Worm (Caenorhabditis elegans): ENCODE measurements around the gene srsx-26.

DNA sequence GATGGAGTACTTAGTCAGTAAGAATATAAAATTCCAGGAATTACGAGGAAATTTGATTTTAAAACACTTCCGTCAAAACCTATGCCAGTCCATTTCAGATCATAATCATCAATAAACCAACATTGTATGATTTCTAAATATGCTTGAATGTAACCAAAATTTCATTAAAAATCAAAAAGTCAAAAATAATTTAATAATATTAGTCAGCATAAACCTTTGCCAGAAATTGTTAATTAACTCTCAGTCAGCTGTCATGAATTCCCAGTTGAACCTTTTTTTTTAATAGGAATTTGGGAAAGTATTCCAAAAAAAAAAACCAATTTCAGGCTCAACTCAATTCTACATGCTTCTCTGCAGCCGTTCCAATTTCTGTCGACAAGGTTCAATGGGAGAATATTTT lies at the start of gene srsx-26:
- TF ChIP-seq swsn-7 (tag; optimal IDR thresholded peaks at IDR 0.05): no peak
- no peak for TF ChIP-seq nhr-28 (tag; optimal IDR thresholded peaks at IDR 0.05)
- TF ChIP-seq aly-2 (tag; optimal IDR thresholded peaks at IDR 0.05): no peak
- no peak for TF ChIP-seq unc-130 (tag; optimal IDR thresholded peaks at IDR 0.05)
- TF ChIP-seq ama-1 (optimal IDR thresholded peaks at IDR 0.05): no peak
- TF ChIP-seq fos-1 (tag; optimal IDR thresholded peaks at IDR 0.05): no peak
- TF ChIP-seq ztf-11 (tag; optimal IDR thresholded peaks at IDR 0.05): no peak
- TF ChIP-seq lin-35 (GFP tag; optimal IDR thresholded peaks at IDR 0.05): no peak
- no peak for TF ChIP-seq nhr-85 (tag)
